Worm (Caenorhabditis elegans) whole organism, L3 larva: Measurements from ENCODE around the gene dct-6.
A peak's percentile ranks its signal among the peaks of the same experiment; 100 is the strongest.

Experiments used
- aly-2 ChIP-seq: fragments of 150-350 bp; optimal IDR thresholded peaks from 2 replicates; lab custom pipeline; 2014; ENCODE audit warnings: missing biosample characterization, missing genetic modification characterization
- ama-1 ChIP-seq: fragments of 150-350 bp; optimal IDR thresholded peaks from 2 replicates; lab custom pipeline; 2018
- egl-27 ChIP-seq: sonication (generic microtip); optimal IDR thresholded peaks from 4 replicates; lab custom pipeline; 2017; ENCODE audit warnings: missing biosample characterization, missing genetic modification reagents, missing genetic modification characterization
- jun-1 ChIP-seq: fragments of 150-350 bp; optimal IDR thresholded peaks from 2 replicates; lab custom pipeline; 2014; ENCODE audit warnings: missing biosample characterization, missing genetic modification reagents, missing genetic modification characterization
- nhr-11 ChIP-seq: fragments of 150-350 bp; optimal IDR thresholded peaks from 2 replicates; lab custom pipeline; 2014; ENCODE audit warnings: missing biosample characterization, missing genetic modification characterization
- nhr-25 ChIP-seq: sonication (generic microtip); optimal IDR thresholded peaks from 2 replicates; lab custom pipeline; 2017; ENCODE audit warnings: missing biosample characterization, missing genetic modification characterization
- pha-4 ChIP-seq: fragments of 150-350 bp; optimal IDR thresholded peaks from 2 replicates; lab custom pipeline; 2014; ENCODE audit warnings: missing biosample characterization, missing genetic modification reagents, missing genetic modification characterization
- skn-1 ChIP-seq: fragments of 150-350 bp; optimal IDR thresholded peaks from 2 replicates; lab custom pipeline; 2014; ENCODE audit warnings: missing biosample characterization, missing genetic modification characterization
- snpc-4 ChIP-seq: fragments of 150-350 bp; optimal IDR thresholded peaks from 2 replicates; lab custom pipeline; 2014; ENCODE audit warnings: missing biosample characterization, missing genetic modification characterization
- tbx-2 ChIP-seq: sonication (generic microtip); optimal IDR thresholded peaks from 2 replicates; lab custom pipeline; 2016; ENCODE audit warnings: mild to moderate bottlenecking, missing genetic modification characterization, missing compliant biosample characterization
- unc-62 ChIP-seq: fragments of 150-350 bp; sonication (generic microtip); optimal IDR thresholded peaks from 4 replicates; lab custom pipeline; 2014; ENCODE audit warnings: missing biosample characterization, missing genetic modification reagents, missing genetic modification characterization
- ztf-11 ChIP-seq: fragments of 150-350 bp; optimal IDR thresholded peaks from 2 replicates; lab custom pipeline; 2014; ENCODE audit warnings: missing biosample characterization, missing genetic modification characterization
- ztf-4 ChIP-seq: fragments of 150-350 bp; optimal IDR thresholded peaks from 2 replicates; lab custom pipeline; 2014; ENCODE audit warnings: missing biosample characterization, missing genetic modification characterization

ce11 chrIII:5958172-5958886 lies 7.9 kb upstream of the dct-6 start, which contains the start of the genes nono-1 and nop-1:
- TF ChIP-seq skn-1 (tag; lab: Kevin White, UChicago) = no peak
- TF ChIP-seq aly-2 = no peak
- no peak for TF ChIP-seq jun-1 (tag; lab: Kevin White, UChicago)
- TF ChIP-seq ztf-4 (tag; lab: Kevin White, UChicago) = no peak
- TF ChIP-seq nhr-11 (tag; lab: Kevin White, UChicago) = no peak
- TF ChIP-seq snpc-4 (tag; lab: Kevin White, UChicago) = peak; percentile 36
- no peak for TF ChIP-seq tbx-2 (tag; lab: Kevin White, UChicago)
- TF ChIP-seq unc-62 (GFP tag; lab: Kevin White, UChicago) = no peak
- TF ChIP-seq nhr-25 (tag; lab: Kevin White, UChicago) = no peak
- no peak for TF ChIP-seq pha-4
- no peak for TF ChIP-seq ztf-11 (tag; lab: Kevin White, UChicago)
- TF ChIP-seq ama-1 = no peak
- TF ChIP-seq egl-27 (tag; lab: Kevin White, UChicago) = no peak
